Fruit fly (Drosophila melanogaster) whole organism, embryonic: Measurements from ENCODE around the gene CG8675.

Source experiments
- CG10565 ChIP-seq: fragments of 200-800 bp; sonication (Bioruptor generic); optimal IDR thresholded peaks from 3 replicates; lab custom pipeline; 2016; ENCODE audit warnings: missing biosample characterization, mild to moderate bottlenecking, missing genetic modification characterization
- CG11247 ChIP-seq: fragments of 200-800 bp; sonication (Bioruptor generic); IDR thresholded peaks from 2 replicates; pipeline ENCODE4 v1.3.6; 2022; ENCODE audit warnings: missing biosample characterization, missing genetic modification characterization
- CG11560 ChIP-seq: fragments of 200-800 bp; sonication (Bioruptor generic); IDR thresholded peaks from 3 replicates; pipeline ENCODE4 v1.3.6; 2022; ENCODE audit warnings: missing biosample characterization, missing genetic modification characterization
- CG12104 ChIP-seq: fragments of 200-800 bp; sonication (Bioruptor generic); optimal IDR thresholded peaks from 3 replicates; lab custom pipeline; 2016; ENCODE audit warnings: missing biosample characterization, missing genetic modification characterization
- CG12391 ChIP-seq: fragments of 200-800 bp; sonication (Bioruptor generic); optimal IDR thresholded peaks from 3 replicates; lab custom pipeline; 2018; ENCODE audit warnings: missing biosample characterization, mild to moderate bottlenecking, missing genetic modification characterization, moderate library complexity
- CG12659 ChIP-seq: fragments of 200-800 bp; sonication (Bioruptor generic); optimal IDR thresholded peaks from 3 replicates; lab custom pipeline; 2017; ENCODE audit warnings: mild to moderate bottlenecking, missing biosample characterization, missing genetic modification reagents, missing genetic modification characterization
- CG13296 ChIP-seq: fragments of 200-800 bp; sonication (Bioruptor generic); optimal IDR thresholded peaks from 3 replicates; lab custom pipeline; 2018; ENCODE audit warnings: missing biosample characterization, mild to moderate bottlenecking, missing genetic modification characterization
- CG14710 ChIP-seq: fragments of 200-800 bp; sonication (Bioruptor generic); optimal IDR thresholded peaks from 3 replicates; lab custom pipeline; 2019; ENCODE audit warnings: missing biosample characterization, mild to moderate bottlenecking, missing genetic modification characterization, moderate library complexity
- CG14860 ChIP-seq: fragments of 200-800 bp; sonication (Bioruptor generic); IDR thresholded peaks from 3 replicates; pipeline ENCODE4 v1.3.6; 2022; ENCODE audit warnings: missing biosample characterization, missing genetic modification characterization; ENCODE audit not compliant: partially characterized antibody
- CG1529 ChIP-seq: fragments of 200-800 bp; sonication (Bioruptor generic); optimal IDR thresholded peaks from 3 replicates; lab custom pipeline; 2018; ENCODE audit warnings: missing biosample characterization, missing genetic modification characterization
- CG15601 ChIP-seq: fragments of 200-800 bp; sonication (Bioruptor generic); optimal IDR thresholded peaks from 3 replicates; lab custom pipeline; 2019; ENCODE audit warnings: missing biosample characterization, mild to moderate bottlenecking, missing genetic modification characterization, moderate library complexity
- CG17186 ChIP-seq: fragments of 200-800 bp; sonication (Bioruptor generic); optimal IDR thresholded peaks from 3 replicates; lab custom pipeline; 2017; ENCODE audit warnings: missing biosample characterization, missing genetic modification reagents, missing genetic modification characterization
- CG1792 ChIP-seq: fragments of 200-800 bp; sonication (Bioruptor generic); optimal IDR thresholded peaks from 2 replicates; lab custom pipeline; 2016; ENCODE audit warnings: missing biosample characterization, missing genetic modification characterization
- CG2116 ChIP-seq: fragments of 200-800 bp; sonication (Bioruptor generic); optimal IDR thresholded peaks from 3 replicates; lab custom pipeline; 2018; ENCODE audit warnings: missing biosample characterization, mild to moderate bottlenecking, missing genetic modification characterization
- CG4424 ChIP-seq: fragments of 200-800 bp; sonication (Bioruptor generic); optimal IDR thresholded peaks from 3 replicates; lab custom pipeline; 2016; ENCODE audit warnings: missing biosample characterization, missing genetic modification characterization
- Camta ChIP-seq: fragments of 200-800 bp; sonication (Bioruptor generic); optimal IDR thresholded peaks from 2 replicates; lab custom pipeline; 2016; ENCODE audit warnings: missing biosample characterization, missing genetic modification characterization
- Dll ChIP-seq: fragments of 200-800 bp; sonication (Bioruptor generic); IDR thresholded peaks from 4 replicates; pipeline ENCODE4 v1.3.6; 2022; ENCODE audit warnings: missing biosample characterization, missing genetic modification characterization; ENCODE audit not compliant: partially characterized antibody
- Dp ChIP-seq: fragments of 200-800 bp; sonication (Bioruptor generic); optimal IDR thresholded peaks from 2 replicates; lab custom pipeline; 2018; ENCODE audit warnings: missing biosample characterization, mild to moderate bottlenecking, missing genetic modification characterization, moderate library complexity
- E2f2 ChIP-seq: fragments of 200-800 bp; sonication (Bioruptor generic); IDR thresholded peaks from 2 replicates; pipeline ENCODE4 v1.3.6; 2022; ENCODE audit warnings: missing biosample characterization, missing genetic modification characterization
- HLH4C ChIP-seq: fragments of 200-800 bp; sonication (Bioruptor generic); IDR thresholded peaks from 3 replicates; pipeline ENCODE4 v1.3.6; 2022; ENCODE audit warnings: missing biosample characterization, missing genetic modification characterization; ENCODE audit not compliant: partially characterized antibody
- HLH54F ChIP-seq: fragments of 200-800 bp; sonication (Bioruptor generic); optimal IDR thresholded peaks from 3 replicates; lab custom pipeline; 2016; ENCODE audit warnings: missing biosample characterization, missing genetic modification characterization
- MBD-R2 ChIP-seq: fragments of 200-800 bp; sonication (Bioruptor generic); IDR thresholded peaks from 2 replicates; pipeline ENCODE4 v1.3.6; 2022; ENCODE audit warnings: missing biosample characterization, missing genetic modification characterization
- Med ChIP-seq: fragments of 200-800 bp; sonication (Bioruptor generic); peaks from one replicate; lab custom pipeline; 2016; ENCODE audit warnings: missing biosample characterization, missing genetic modification characterization, mild to moderate bottlenecking, inconsistent platforms, moderate library complexity
- Neu2 ChIP-seq: fragments of 200-800 bp; sonication (Bioruptor generic); optimal IDR thresholded peaks from 3 replicates; lab custom pipeline; 2016; ENCODE audit warnings: missing biosample characterization, missing genetic modification characterization, borderline replicate concordance
- Opbp ChIP-seq: fragments of 200-800 bp; sonication (Bioruptor generic); IDR thresholded peaks from 3 replicates; pipeline ENCODE4 v1.3.6; 2022; ENCODE audit warnings: missing biosample characterization, missing genetic modification characterization; ENCODE audit not compliant: partially characterized antibody
- Ptx1 ChIP-seq: fragments of 200-800 bp; sonication (Bioruptor generic); IDR thresholded peaks from 2 replicates; pipeline ENCODE4 v1.3.6; 2022; ENCODE audit warnings: missing biosample characterization, missing genetic modification characterization
- Sry-δ ChIP-seq: fragments of 200-800 bp; sonication (Bioruptor generic); optimal IDR thresholded peaks from 2 replicates; lab custom pipeline; 2016; ENCODE audit warnings: missing biosample characterization, missing genetic modification characterization
- amos ChIP-seq: fragments of 200-800 bp; sonication (Bioruptor generic); IDR thresholded peaks from 2 replicates; pipeline ENCODE4 v1.3.6; 2022; ENCODE audit warnings: missing biosample characterization, missing genetic modification characterization; ENCODE audit not compliant: partially characterized antibody
- ato ChIP-seq: fragments of 200-800 bp; sonication (Bioruptor generic); IDR thresholded peaks from 2 replicates; pipeline ENCODE4 v1.3.6; 2022; ENCODE audit warnings: missing biosample characterization, missing genetic modification characterization; ENCODE audit not compliant: partially characterized antibody
- bbx ChIP-seq: fragments of 200-800 bp; sonication (Bioruptor generic); IDR thresholded peaks from 2 replicates; pipeline ENCODE4 v1.3.6; 2022; ENCODE audit warnings: missing biosample characterization, missing genetic modification characterization; ENCODE audit not compliant: partially characterized antibody
- bcd ChIP-seq: fragments of 200-800 bp; sonication (Bioruptor generic); optimal IDR thresholded peaks from 2 replicates; lab custom pipeline; 2017; ENCODE audit warnings: missing biosample characterization, mild to moderate bottlenecking, missing genetic modification characterization
- caup ChIP-seq: fragments of 200-800 bp; sonication (Bioruptor generic); optimal IDR thresholded peaks from 3 replicates; lab custom pipeline; 2017; ENCODE audit warnings: missing biosample characterization, mild to moderate bottlenecking, missing genetic modification characterization, moderate library complexity; ENCODE audit not compliant: severe bottlenecking
- en ChIP-seq: fragments of 200-800 bp; sonication (Bioruptor generic); optimal IDR thresholded peaks from 2 replicates; lab custom pipeline; 2016; ENCODE audit warnings: missing biosample characterization, missing genetic modification characterization
- fru ChIP-seq: fragments of >200 bp; optimal IDR thresholded peaks from 2 replicates; lab custom pipeline; 2017
- gem ChIP-seq: fragments of 200-800 bp; sonication (Bioruptor generic); optimal IDR thresholded peaks from 2 replicates; lab custom pipeline; 2019; ENCODE audit warnings: missing biosample characterization, mild to moderate bottlenecking, missing genetic modification characterization, moderate library complexity
- gfzf ChIP-seq: fragments of 200-800 bp; sonication (Bioruptor generic); optimal IDR thresholded peaks from 2 replicates; lab custom pipeline; 2016; ENCODE audit warnings: missing biosample characterization, mild to moderate bottlenecking, missing genetic modification characterization, moderate library complexity
- gt ChIP-seq: fragments of 200-800 bp; sonication (Bioruptor generic); IDR thresholded peaks from 2 replicates; pipeline ENCODE4 v1.3.6; 2022; ENCODE audit warnings: missing biosample characterization, missing genetic modification characterization
- lov ChIP-seq, 2 experiments: fragments of 200-800 bp in 1 of 2; fragments of >200 bp in 1 of 2; sonication (Bioruptor generic) in 1 of 2; IDR thresholded peaks in 1 of 2; optimal IDR thresholded peaks in 1 of 2; 2 replicates in 1 of 2; 3 replicates in 1 of 2; pipeline versions ENCODE4 v1.3.6 to Lab custom; 2017 to 2022; ENCODE audit warnings: missing biosample characterization in 1 of 2, missing genetic modification characterization in 1 of 2
- nerfin-2 ChIP-seq: fragments of 200-800 bp; sonication (Bioruptor generic); IDR thresholded peaks from 2 replicates; pipeline ENCODE4 v1.3.6; 2022; ENCODE audit warnings: missing biosample characterization, missing genetic modification characterization; ENCODE audit not compliant: partially characterized antibody
- nmo ChIP-seq: fragments of 200-800 bp; sonication (Bioruptor generic); optimal IDR thresholded peaks from 2 replicates; lab custom pipeline; 2018; ENCODE audit warnings: missing biosample characterization, mild to moderate bottlenecking, missing genetic modification characterization, moderate library complexity
- peb ChIP-seq: fragments of 200-800 bp; sonication (Bioruptor generic); IDR thresholded peaks from 2 replicates; pipeline ENCODE4 v1.3.6; 2022; ENCODE audit warnings: missing biosample characterization, missing genetic modification characterization
- phol ChIP-seq: fragments of 200-800 bp; sonication (Bioruptor generic); optimal IDR thresholded peaks from 3 replicates; lab custom pipeline; 2018; ENCODE audit warnings: missing biosample characterization, mild to moderate bottlenecking, missing genetic modification characterization, moderate library complexity
- row ChIP-seq: fragments of 200-800 bp; sonication (Bioruptor generic); IDR thresholded peaks from 3 replicates; pipeline ENCODE4 v1.3.6; 2022; ENCODE audit warnings: missing biosample characterization, missing genetic modification characterization
- sens ChIP-seq: fragments of 200-800 bp; sonication (Bioruptor generic); peaks from one replicate; lab custom pipeline; 2016; ENCODE audit warnings: missing biosample characterization, missing genetic modification characterization
- tna ChIP-seq: fragments of 200-800 bp; sonication (Bioruptor generic); IDR thresholded peaks from 2 replicates; pipeline ENCODE4 v1.3.6; 2022; ENCODE audit warnings: missing biosample characterization, missing genetic modification characterization; ENCODE audit not compliant: partially characterized antibody
- trem ChIP-seq: fragments of 200-800 bp; optimal IDR thresholded peaks from 3 replicates; lab custom pipeline; 2019; ENCODE audit warnings: missing biosample characterization, mild to moderate bottlenecking, missing genetic modification characterization, moderate library complexity
- vfl ChIP-seq: fragments of 200-800 bp; sonication (Bioruptor generic); optimal IDR thresholded peaks from 2 replicates; lab custom pipeline; 2016; ENCODE audit warnings: missing biosample characterization, missing genetic modification characterization
- vnd ChIP-seq: fragments of 200-800 bp; sonication (Bioruptor generic); IDR thresholded peaks from 3 replicates; pipeline ENCODE4 v1.3.6; 2022; ENCODE audit warnings: missing biosample characterization, missing genetic modification characterization; ENCODE audit not compliant: partially characterized antibody
- zen ChIP-seq: fragments of 200-800 bp; sonication (Bioruptor generic); optimal IDR thresholded peaks from 3 replicates; lab custom pipeline; 2018; ENCODE audit warnings: missing biosample characterization, mild to moderate bottlenecking, missing genetic modification characterization, moderate library complexity

The CG8675 gene

DNA sequence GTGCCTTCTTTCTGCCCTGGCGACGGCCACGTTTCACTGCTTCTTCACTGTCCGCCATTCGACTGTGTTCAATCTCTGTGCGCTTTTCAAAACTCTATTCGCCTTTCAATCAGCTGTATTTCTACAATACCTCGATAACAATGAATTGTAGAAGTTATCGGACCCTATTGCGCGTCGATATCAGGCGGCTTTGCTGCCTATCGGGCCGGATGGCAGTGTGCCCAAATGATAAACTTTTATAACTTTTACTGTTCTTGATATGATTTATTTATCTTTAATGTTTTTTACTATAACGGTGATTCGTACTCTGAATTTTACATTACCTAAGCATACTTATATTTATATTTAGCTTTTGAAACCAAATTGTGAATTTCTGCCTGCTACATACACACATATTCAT is 4.4 kb downstream of the CG8675 start, which contains the start of gene CG8915:
CG8915 (minus strand) TSS at position 148 of the 400 bp plus-strand sequence.
- TF ChIP-seq trem, result peak; percentile 22
- peak; percentile 47; the same call in 1 of the 2 replicates for TF ChIP-seq amos (GFP tag; lab: Robert Waterston, UW)
- peak; percentile 69 for TF ChIP-seq MBD-R2
- TF ChIP-seq CG10565 (GFP tag; lab: Kevin White, UChicago), result no peak
- no peak for TF ChIP-seq CG12104 (GFP tag; lab: Kevin White, UChicago)
- TF ChIP-seq gfzf (GFP tag; lab: Kevin White, UChicago), result peak; percentile 53
- TF ChIP-seq CG12659, result peak; percentile 32
- TF ChIP-seq CG4424 (GFP tag; lab: Kevin White, UChicago), result no peak
- no peak for TF ChIP-seq HLH54F
- peak; percentile 65 for TF ChIP-seq nerfin-2 (GFP tag; lab: Robert Waterston, UW)
- TF ChIP-seq gt (GFP tag; lab: Robert Waterston, UW), result no peak
- TF ChIP-seq gem (tag; lab: Kevin White, UChicago), result peak; percentile 31
- TF ChIP-seq Med (GFP tag; lab: Kevin White, UChicago), result peak; percentile 67
- TF ChIP-seq tna (GFP tag; lab: Robert Waterston, UW), result peak; percentile 54
- no peak for TF ChIP-seq Ptx1 (GFP tag; lab: Robert Waterston, UW)
- TF ChIP-seq CG12391, result peak; percentile 5
- peak; percentile 18 for TF ChIP-seq phol (tag; lab: Kevin White, UChicago)
- TF ChIP-seq fru (lab: Kevin White, UChicago), result no peak
- TF ChIP-seq lov (optimal IDR thresholded peaks at IDR 0.05; lab: Kevin White, UChicago), result no peak
- no peak for TF ChIP-seq lov (GFP tag; IDR thresholded peaks at IDR 0.05; lab: Robert Waterston, UW)
- no peak for TF ChIP-seq en (GFP tag; lab: Kevin White, UChicago)
- peak; percentile 79 for TF ChIP-seq bbx
- TF ChIP-seq CG1792 (GFP tag; lab: Kevin White, UChicago), result no peak
- TF ChIP-seq CG14860 (GFP tag; lab: Robert Waterston, UW), result peak; percentile 45
- TF ChIP-seq peb (GFP tag; lab: Robert Waterston, UW), result no peak
- TF ChIP-seq sens (GFP tag; lab: Kevin White, UChicago), result peak; percentile 71
- TF ChIP-seq bcd, result no peak
- TF ChIP-seq vfl (GFP tag; lab: Kevin White, UChicago), result no peak
- peak; percentile 41 for TF ChIP-seq row
- peak; percentile 66; the same call in 2 of the 3 replicates for TF ChIP-seq Opbp (GFP tag; lab: Robert Waterston, UW)
- peak; percentile 48; the same call in 1 of the 3 replicates for TF ChIP-seq vnd (GFP tag; lab: Robert Waterston, UW)
- peak; percentile 16 for TF ChIP-seq CG17186 (GFP tag; lab: Kevin White, UChicago)
- TF ChIP-seq E2f2 (GFP tag; lab: Robert Waterston, UW), result peak; percentile 34; the same call in 1 of the 2 replicates
- no peak for TF ChIP-seq CG11560 (tag; lab: Robert Waterston, UW)
- TF ChIP-seq Dp (GFP tag; lab: Kevin White, UChicago), result peak; percentile 44
- peak; percentile 56 for TF ChIP-seq CG15601 (tag; lab: Kevin White, UChicago)
- no peak for TF ChIP-seq CG11247 (GFP tag; lab: Robert Waterston, UW)
- peak; percentile 30 for TF ChIP-seq CG14710 (tag; lab: Kevin White, UChicago)
- TF ChIP-seq CG1529 (GFP tag; lab: Kevin White, UChicago), result no peak
- peak; percentile 74 for TF ChIP-seq HLH4C (GFP tag; lab: Robert Waterston, UW)
- TF ChIP-seq CG2116, result peak; percentile 58
- peak; percentile 61; the same call in 1 of the 2 replicates for TF ChIP-seq ato (GFP tag; lab: Robert Waterston, UW)
- no peak for TF ChIP-seq Camta (GFP tag; lab: Kevin White, UChicago)
- no peak for TF ChIP-seq caup (GFP tag; lab: Kevin White, UChicago)
- TF ChIP-seq nmo (GFP tag; lab: Kevin White, UChicago), result peak; percentile 13
- TF ChIP-seq CG13296 (GFP tag; lab: Kevin White, UChicago), result no peak
- TF ChIP-seq Sry-δ (GFP tag; lab: Kevin White, UChicago), result peak; percentile 35
- peak; percentile 62; the same call in 3 of the 4 replicates for TF ChIP-seq Dll (GFP tag; lab: Robert Waterston, UW)
- TF ChIP-seq zen (tag; lab: Kevin White, UChicago), result no peak
- TF ChIP-seq Neu2, result no peak
